Fruit fly (Drosophila melanogaster) whole organism, embryonic: Measurements from ENCODE around the gene Pc.

Experiments
- B-H2 ChIP-seq: fragments of 200-800 bp; sonication (Bioruptor generic); optimal IDR thresholded peaks from 2 replicates; lab custom pipeline; 2018; ENCODE audit warnings: missing biosample characterization, mild to moderate bottlenecking, missing genetic modification characterization
- Bgb ChIP-seq: fragments of 200-800 bp; sonication (Bioruptor generic); IDR thresholded peaks from 2 replicates; pipeline ENCODE4 v1.3.6; 2022; ENCODE audit warnings: missing biosample characterization, missing genetic modification characterization; ENCODE audit not compliant: partially characterized antibody
- CG2202 ChIP-seq: fragments of 200-800 bp; sonication (Bioruptor generic); optimal IDR thresholded peaks from 2 replicates; lab custom pipeline; 2018; ENCODE audit warnings: missing biosample characterization, mild to moderate bottlenecking, missing genetic modification characterization
- CG6765 ChIP-seq: fragments of 200-800 bp; sonication (Bioruptor generic); optimal IDR thresholded peaks from 3 replicates; lab custom pipeline; 2017; ENCODE audit warnings: missing biosample characterization, mild to moderate bottlenecking, missing genetic modification characterization
- CG6813 ChIP-seq: fragments of 200-800 bp; sonication (Bioruptor generic); optimal IDR thresholded peaks from 2 replicates; lab custom pipeline; 2017; ENCODE audit warnings: missing biosample characterization, missing genetic modification characterization, mild to moderate bottlenecking, moderate library complexity, missing genetic modification reagents
- Ets65A ChIP-seq: fragments of 200-800 bp; sonication (Bioruptor generic); peaks from one replicate; lab custom pipeline; 2016; ENCODE audit warnings: missing biosample characterization, missing genetic modification characterization
- NFAT ChIP-seq: fragments of 200-800 bp; sonication (Bioruptor generic); IDR thresholded peaks from 2 replicates; pipeline ENCODE4 v1.3.6; 2022; ENCODE audit warnings: missing biosample characterization, missing genetic modification characterization
- crc ChIP-seq: fragments of 200-800 bp; sonication (Bioruptor generic); optimal IDR thresholded peaks from 2 replicates; lab custom pipeline; 2016; ENCODE audit warnings: missing biosample characterization, missing genetic modification characterization
- stc ChIP-seq: fragments of 200-800 bp; sonication (Bioruptor generic); IDR thresholded peaks from 2 replicates; pipeline ENCODE4 v1.3.6; 2022; ENCODE audit warnings: missing biosample characterization, missing genetic modification characterization

DNA sequence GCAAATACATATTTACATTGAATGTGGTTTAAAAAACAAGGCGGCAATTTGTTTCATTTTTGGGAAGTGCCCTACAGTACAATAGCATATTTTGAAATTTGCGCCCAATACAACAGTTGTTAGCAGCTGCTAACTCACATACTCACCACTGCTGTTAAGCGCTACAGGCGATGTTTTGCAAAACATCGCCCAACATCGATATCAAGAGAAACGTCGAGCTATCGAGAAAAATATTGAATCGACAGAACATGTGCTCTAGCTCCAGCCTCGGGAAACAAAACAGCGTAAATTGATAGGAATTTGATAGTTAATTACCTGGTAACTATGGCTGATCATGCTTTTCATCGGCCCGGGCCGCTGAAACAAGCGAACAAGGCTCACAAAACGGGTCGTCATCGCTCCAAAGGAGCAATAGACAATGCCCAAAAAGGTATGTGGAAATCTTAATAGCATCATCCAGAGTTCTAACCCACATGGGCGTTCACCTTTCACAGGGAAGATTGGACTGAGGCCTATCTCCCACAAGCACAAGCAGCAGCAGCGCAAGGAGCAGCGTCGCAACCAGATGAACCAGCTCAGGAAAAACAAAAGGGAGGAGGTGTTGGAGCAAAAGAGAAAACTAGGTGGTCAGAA lies 17.3 kb upstream of the Pc start, which contains the start of gene Tsr1:
- TF ChIP-seq B-H2 (GFP tag; lab: Kevin White, UChicago) = no peak
- TF ChIP-seq Bgb (GFP tag; lab: Robert Waterston, UW) = peak; percentile 92
- no peak for TF ChIP-seq crc
- no peak for TF ChIP-seq CG6813 (GFP tag; lab: Kevin White, UChicago)
- no peak for TF ChIP-seq CG2202
- no peak for TF ChIP-seq stc
- no peak for TF ChIP-seq NFAT (GFP tag; lab: Robert Waterston, UW)
- no peak for TF ChIP-seq CG6765 (GFP tag; lab: Kevin White, UChicago)
- no peak for TF ChIP-seq Ets65A (GFP tag; lab: Kevin White, UChicago)
